In the genomic region with DNA sequence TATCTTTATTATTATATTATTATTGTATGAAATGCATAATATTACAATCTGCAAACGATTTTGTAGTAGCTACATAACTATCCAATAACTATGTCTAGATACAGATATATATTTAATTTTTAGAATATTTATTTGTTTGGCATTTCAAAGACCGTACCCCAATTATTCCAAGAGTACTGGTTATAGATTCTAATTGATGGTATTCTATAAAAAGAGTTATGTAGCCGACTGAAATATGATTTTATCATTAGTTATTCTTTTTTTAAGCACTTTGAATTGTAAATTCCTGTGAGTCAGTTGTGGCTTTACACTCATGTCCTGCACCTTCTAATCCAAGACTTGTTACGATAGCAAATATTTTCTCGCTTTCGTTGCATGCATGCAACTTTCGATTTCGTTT, we compare ENCODE assay signal across 2 fruit fly cellular contexts.
A peak's percentile ranks its signal among the peaks of the same experiment; 100 is the strongest.
TF ChIP-seq lines count a peak whose summit lies in the region.

No protein-coding gene starts in this region.

TF ChIP-seq in whole organism, prepupa, 60 proteins besides CTCF, POLR2A, EP300 and RAD21 (continues in another document):
- no peak for TF ChIP-seq cyc (GFP tag; optimal IDR thresholded peaks at IDR 0.05; lab: Kevin White, UChicago)
- TF ChIP-seq CG10631 (GFP tag; optimal IDR thresholded peaks at IDR 0.05; lab: Kevin White, UChicago): peak; percentile 4
- TF ChIP-seq salr (GFP tag; optimal IDR thresholded peaks at IDR 0.05; lab: Kevin White, UChicago): peak in 1 of 2 experiments; percentile 43
- no peak for TF ChIP-seq Ets96B (tag; optimal IDR thresholded peaks at IDR 0.05; lab: Kevin White, UChicago)
- TF ChIP-seq CG6854 (GFP tag; optimal IDR thresholded peaks at IDR 0.05; lab: Kevin White, UChicago): no peak
- TF ChIP-seq CG6276 (GFP tag; optimal IDR thresholded peaks at IDR 0.05; lab: Kevin White, UChicago): peak; percentile 77
- no peak for TF ChIP-seq CG6808 (GFP tag; optimal IDR thresholded peaks at IDR 0.05; lab: Kevin White, UChicago)
- TF ChIP-seq Met (GFP tag; optimal IDR thresholded peaks at IDR 0.05; lab: Kevin White, UChicago): no peak
- TF ChIP-seq achi (GFP tag; optimal IDR thresholded peaks at IDR 0.05; lab: Kevin White, UChicago): no peak
- no peak for TF ChIP-seq Eip75B (GFP tag; optimal IDR thresholded peaks at IDR 0.05; lab: Kevin White, UChicago)
- no peak for TF ChIP-seq CG9139 (GFP tag; optimal IDR thresholded peaks at IDR 0.05; lab: Kevin White, UChicago)
- TF ChIP-seq CG3032 (tag; optimal IDR thresholded peaks at IDR 0.05; lab: Kevin White, UChicago): no peak
- no peak for TF ChIP-seq CG11902 (GFP tag; optimal IDR thresholded peaks at IDR 0.05; lab: Kevin White, UChicago)
- TF ChIP-seq Hr4 (GFP tag; optimal IDR thresholded peaks at IDR 0.05; lab: Kevin White, UChicago): peak; percentile 46
- TF ChIP-seq Sox14 (GFP tag; optimal IDR thresholded peaks at IDR 0.05; lab: Kevin White, UChicago): no peak
- TF ChIP-seq CG8119 (GFP tag; IDR thresholded peaks at IDR 0.05; lab: Robert Waterston, UW): peak; percentile 64; the same call in 2 of the 3 replicates
- no peak for TF ChIP-seq CG8632 (GFP tag; optimal IDR thresholded peaks at IDR 0.05; lab: Kevin White, UChicago)
- TF ChIP-seq Ets21C (GFP tag; optimal IDR thresholded peaks at IDR 0.05; lab: Kevin White, UChicago): no peak
- TF ChIP-seq fd59A (GFP tag; optimal IDR thresholded peaks at IDR 0.05; lab: Kevin White, UChicago): no peak
- peak; percentile 53 for TF ChIP-seq CG4318 (GFP tag; optimal IDR thresholded peaks at IDR 0.05; lab: Kevin White, UChicago)
- TF ChIP-seq CG1621 (tag; optimal IDR thresholded peaks at IDR 0.05; lab: Kevin White, UChicago): no peak
- no peak for TF ChIP-seq CG16779 (tag; optimal IDR thresholded peaks at IDR 0.05; lab: Kevin White, UChicago)
- TF ChIP-seq topi (GFP tag; optimal IDR thresholded peaks at IDR 0.05; lab: Kevin White, UChicago): no peak
- TF ChIP-seq Eip93F (GFP tag; optimal IDR thresholded peaks at IDR 0.05; lab: Kevin White, UChicago): no peak
- no peak for TF ChIP-seq CG7368 (GFP tag; optimal IDR thresholded peaks at IDR 0.05; lab: Kevin White, UChicago)
- no peak for TF ChIP-seq Blimp-1 (GFP tag; optimal IDR thresholded peaks at IDR 0.05; lab: Kevin White, UChicago)
- no peak for TF ChIP-seq CG3919 (GFP tag; optimal IDR thresholded peaks at IDR 0.05; lab: Kevin White, UChicago)
- no peak for TF ChIP-seq CG11762 (GFP tag; optimal IDR thresholded peaks at IDR 0.05; lab: Kevin White, UChicago; ENCODE audit: insufficient read depth)
- TF ChIP-seq OdsH (GFP tag; optimal IDR thresholded peaks at IDR 0.05; lab: Kevin White, UChicago): peak; percentile 23
- no peak for TF ChIP-seq Hr38 (GFP tag; optimal IDR thresholded peaks at IDR 0.05; lab: Kevin White, UChicago)
- no peak for TF ChIP-seq vri (GFP tag; optimal IDR thresholded peaks at IDR 0.05; lab: Kevin White, UChicago)
- TF ChIP-seq CG6792 (GFP tag; optimal IDR thresholded peaks at IDR 0.05; lab: Kevin White, UChicago): no peak
- no peak for TF ChIP-seq esn (GFP tag; optimal IDR thresholded peaks at IDR 0.05; lab: Kevin White, UChicago)
- TF ChIP-seq CG6163 (GFP tag; IDR thresholded peaks at IDR 0.05; lab: Robert Waterston, UW): no peak
- TF ChIP-seq Eip78C (GFP tag; lab: Kevin White, UChicago): peak; percentile 70
- no peak for TF ChIP-seq CG10669 (GFP tag; optimal IDR thresholded peaks at IDR 0.05; lab: Kevin White, UChicago)
- TF ChIP-seq eg (GFP tag; IDR thresholded peaks at IDR 0.05; lab: Robert Waterston, UW): peak; percentile 9; the same call in 1 of the 3 replicates
- TF ChIP-seq acj6 (GFP tag; optimal IDR thresholded peaks at IDR 0.05; lab: Kevin White, UChicago): peak; percentile 3
- no peak for TF ChIP-seq CG11294 (GFP tag; IDR thresholded peaks at IDR 0.05; lab: Robert Waterston, UW)
- TF ChIP-seq CG34406 (GFP tag; optimal IDR thresholded peaks at IDR 0.05; lab: Kevin White, UChicago): no peak
- TF ChIP-seq CG32006 (GFP tag; optimal IDR thresholded peaks at IDR 0.05; lab: Kevin White, UChicago): peak; percentile 85
- no peak for TF ChIP-seq Gug (GFP tag; IDR thresholded peaks at IDR 0.05; lab: Robert Waterston, UW)
- peak; percentile 27 for TF ChIP-seq svp (GFP tag; lab: Kevin White, UChicago)
- TF ChIP-seq lz (GFP tag; optimal IDR thresholded peaks at IDR 0.05; lab: Kevin White, UChicago): no peak
- no peak for TF ChIP-seq CG8319 (GFP tag; optimal IDR thresholded peaks at IDR 0.05; lab: Kevin White, UChicago)
- no peak for TF ChIP-seq fd85E (GFP tag; optimal IDR thresholded peaks at IDR 0.05; lab: Kevin White, UChicago)

TF ChIP-seq in whole organism, pupa, 21 proteins besides CTCF, POLR2A, EP300 and RAD21:
- TF ChIP-seq Ets98B (GFP tag; IDR thresholded peaks at IDR 0.05; lab: Robert Waterston, UW) (no peak; the same call in 1 of the 2 replicates), CG8159 (tag; optimal IDR thresholded peaks at IDR 0.05; lab: Kevin White, UChicago) (no peak), CG9948 (tag; optimal IDR thresholded peaks at IDR 0.05; lab: Kevin White, UChicago) (no peak), CG14655 (GFP tag; optimal IDR thresholded peaks at IDR 0.05; lab: Kevin White, UChicago) (peak; percentile 49), CG8301 (tag; optimal IDR thresholded peaks at IDR 0.05; lab: Kevin White, UChicago) (peak; percentile 1), CG4496 (GFP tag; IDR thresholded peaks at IDR 0.05; lab: Robert Waterston, UW) (peak; percentile 21; the same call in 1 of the 3 replicates), rn (GFP tag; IDR thresholded peaks at IDR 0.05; lab: Robert Waterston, UW) (no peak)
